Worm (Caenorhabditis elegans): ENCODE measurements around the gene ZK455.5.

DNA sequence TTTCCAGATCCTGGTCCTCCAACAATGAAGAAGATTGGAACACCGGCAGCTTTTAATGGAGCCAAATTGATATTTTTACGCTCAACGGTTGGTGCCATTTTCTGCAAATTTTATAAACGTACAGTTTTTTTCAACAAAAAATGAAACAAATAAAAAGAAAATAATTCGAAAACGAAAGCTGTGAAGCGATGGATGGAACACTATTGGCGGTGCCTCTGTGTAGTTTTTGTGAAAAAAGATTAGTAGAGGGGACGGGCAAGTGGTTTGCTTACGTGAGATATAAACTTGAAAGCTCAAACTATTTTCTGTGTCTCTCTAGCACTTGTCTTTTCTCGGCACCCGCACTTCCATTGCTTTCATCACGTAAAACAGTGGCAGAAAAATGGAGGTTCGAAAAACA, 39.1 kb downstream of the ZK455.5 start, which contains the start of gene F38B2.4:
- no peak for TF ChIP-seq lin-11 (tag; optimal IDR thresholded peaks at IDR 0.05)
- no peak for TF ChIP-seq ama-1 (optimal IDR thresholded peaks at IDR 0.05)
- TF ChIP-seq sox-2 (GFP tag; IDR thresholded peaks at IDR 0.05) = no peak
- TF ChIP-seq dmd-4 (tag; optimal IDR thresholded peaks at IDR 0.05; ENCODE audit: borderline replicate concordance) = no peak
- no peak for TF ChIP-seq pha-4 (tag; optimal IDR thresholded peaks at IDR 0.05)

Data from whole organism, late embryonic.